Worm (Caenorhabditis elegans) whole organism, L3 larva: ENCODE measurements around the gene F40D4.12.

ENCODE experiments used
- ZK546.5 ChIP-seq: sonication (generic microtip); optimal IDR thresholded peaks from 2 replicates; lab custom pipeline; 2017; ENCODE audit warnings: missing biosample characterization, missing genetic modification characterization
- ama-1 ChIP-seq: fragments of 150-350 bp; optimal IDR thresholded peaks from 2 replicates; lab custom pipeline; 2018
- ceh-16 ChIP-seq: sonication (generic microtip); optimal IDR thresholded peaks from 2 replicates; lab custom pipeline; 2017; ENCODE audit warnings: missing biosample characterization, missing genetic modification characterization
- ceh-28 ChIP-seq: fragments of 150-350 bp; optimal IDR thresholded peaks from 2 replicates; lab custom pipeline; 2014; ENCODE audit warnings: missing biosample characterization, missing genetic modification reagents, missing genetic modification characterization
- ceh-82 ChIP-seq: fragments of 150-350 bp; optimal IDR thresholded peaks from 2 replicates; lab custom pipeline; 2014; ENCODE audit warnings: missing biosample characterization, missing genetic modification characterization
- ceh-9 ChIP-seq: sonication (generic microtip); optimal IDR thresholded peaks from 2 replicates; lab custom pipeline; 2018; ENCODE audit warnings: missing biosample characterization, missing genetic modification characterization
- egl-5 ChIP-seq: fragments of 150-350 bp; optimal IDR thresholded peaks from 2 replicates; lab custom pipeline; 2017; ENCODE audit warnings: missing biosample characterization, missing genetic modification reagents, missing genetic modification characterization, inconsistent platforms
- elt-3 ChIP-seq, 3 experiments: fragments of 150-350 bp in 1 of 3; sonication (generic microtip) in 2 of 3; optimal IDR thresholded peaks; 2 replicates in 2 of 3; 4 replicates in 1 of 3; lab custom pipeline; 2014 to 2017; ENCODE audit warnings: missing biosample characterization in 3 of 3, missing genetic modification characterization in 3 of 3
- eor-1 ChIP-seq, 2 experiments: fragments of 150-350 bp; optimal IDR thresholded peaks; 2 replicates each; lab custom pipeline; 2014 to 2018; ENCODE audit warnings: missing biosample characterization in 2 of 2, missing genetic modification characterization in 2 of 2
- fkh-10 ChIP-seq: sonication (generic microtip); optimal IDR thresholded peaks from 2 replicates; lab custom pipeline; 2017; ENCODE audit warnings: missing biosample characterization, missing genetic modification reagents, missing genetic modification characterization
- fos-1 ChIP-seq: fragments of 150-350 bp; optimal IDR thresholded peaks from 2 replicates; lab custom pipeline; 2014; ENCODE audit warnings: missing biosample characterization, missing genetic modification characterization
- jun-1 ChIP-seq: fragments of 150-350 bp; optimal IDR thresholded peaks from 2 replicates; lab custom pipeline; 2014; ENCODE audit warnings: missing biosample characterization, missing genetic modification reagents, missing genetic modification characterization
- lin-15B ChIP-seq: fragments of 150-350 bp; optimal IDR thresholded peaks from 2 replicates; lab custom pipeline; 2014; ENCODE audit warnings: missing biosample characterization, missing genetic modification characterization
- lin-39 ChIP-seq: fragments of 150-350 bp; optimal IDR thresholded peaks from 2 replicates; lab custom pipeline; 2018; ENCODE audit warnings: missing biosample characterization, missing genetic modification reagents, missing genetic modification characterization
- lsy-12 ChIP-seq: sonication (generic microtip); optimal IDR thresholded peaks from 2 replicates; lab custom pipeline; 2016; ENCODE audit warnings: mild to moderate bottlenecking, missing genetic modification characterization, missing compliant biosample characterization
- mdl-1 ChIP-seq: fragments of 150-350 bp; optimal IDR thresholded peaks from 2 replicates; lab custom pipeline; 2014; ENCODE audit warnings: missing biosample characterization, missing genetic modification characterization
- nfya-1 ChIP-seq: sonication (generic microtip); optimal IDR thresholded peaks from 2 replicates; lab custom pipeline; 2017; ENCODE audit warnings: missing genetic modification characterization, mild to moderate bottlenecking, missing compliant biosample characterization, antibody characterized with exemption, moderate library complexity; ENCODE audit not compliant: insufficient read depth
- nhr-11 ChIP-seq: fragments of 150-350 bp; optimal IDR thresholded peaks from 2 replicates; lab custom pipeline; 2014; ENCODE audit warnings: missing biosample characterization, missing genetic modification characterization
- nhr-12 ChIP-seq: fragments of 150-350 bp; optimal IDR thresholded peaks from 2 replicates; lab custom pipeline; 2014; ENCODE audit warnings: missing biosample characterization, missing genetic modification characterization
- nhr-23 ChIP-seq: fragments of 150-350 bp; optimal IDR thresholded peaks from 2 replicates; lab custom pipeline; 2014; ENCODE audit warnings: missing biosample characterization, missing genetic modification reagents, missing genetic modification characterization
- nhr-237 ChIP-seq: fragments of 150-350 bp; optimal IDR thresholded peaks from 2 replicates; lab custom pipeline; 2014; ENCODE audit warnings: missing biosample characterization, missing genetic modification characterization
- nhr-25 ChIP-seq: sonication (generic microtip); optimal IDR thresholded peaks from 2 replicates; lab custom pipeline; 2017; ENCODE audit warnings: missing biosample characterization, missing genetic modification characterization
- nhr-28 ChIP-seq: fragments of 150-350 bp; optimal IDR thresholded peaks from 2 replicates; lab custom pipeline; 2014; ENCODE audit warnings: missing biosample characterization, missing genetic modification characterization
- nhr-43 ChIP-seq: sonication (generic microtip); optimal IDR thresholded peaks from 2 replicates; lab custom pipeline; 2016; ENCODE audit warnings: mild to moderate bottlenecking, missing genetic modification characterization, missing compliant biosample characterization; ENCODE audit not compliant: poor library complexity, severe bottlenecking
- nhr-67 ChIP-seq: fragments of 150-350 bp; optimal IDR thresholded peaks from 2 replicates; lab custom pipeline; 2014; ENCODE audit warnings: missing biosample characterization, missing genetic modification characterization
- nhr-76 ChIP-seq: fragments of 150-350 bp; sonication (generic microtip); optimal IDR thresholded peaks from 5 replicates; lab custom pipeline; 2014; ENCODE audit warnings: missing biosample characterization, missing genetic modification characterization
- nhr-77 ChIP-seq: fragments of 150-350 bp; optimal IDR thresholded peaks from 2 replicates; lab custom pipeline; 2014; ENCODE audit warnings: missing biosample characterization, missing genetic modification characterization
- pha-4 ChIP-seq: fragments of 150-350 bp; optimal IDR thresholded peaks from 2 replicates; lab custom pipeline; 2014; ENCODE audit warnings: missing biosample characterization, missing genetic modification reagents, missing genetic modification characterization
- pqm-1 ChIP-seq: fragments of 150-350 bp; optimal IDR thresholded peaks from 2 replicates; lab custom pipeline; 2017; ENCODE audit warnings: missing biosample characterization, missing genetic modification characterization, inconsistent platforms
- sea-2 ChIP-seq: fragments of 150-350 bp; sonication (generic microtip); optimal IDR thresholded peaks from 4 replicates; lab custom pipeline; 2014; ENCODE audit warnings: missing biosample characterization, missing genetic modification reagents, missing genetic modification characterization
- skn-1 ChIP-seq: fragments of 150-350 bp; optimal IDR thresholded peaks from 2 replicates; lab custom pipeline; 2014; ENCODE audit warnings: missing biosample characterization, missing genetic modification characterization
- snpc-4 ChIP-seq: fragments of 150-350 bp; optimal IDR thresholded peaks from 2 replicates; lab custom pipeline; 2014; ENCODE audit warnings: missing biosample characterization, missing genetic modification characterization
- tbx-2 ChIP-seq: sonication (generic microtip); optimal IDR thresholded peaks from 2 replicates; lab custom pipeline; 2016; ENCODE audit warnings: mild to moderate bottlenecking, missing genetic modification characterization, missing compliant biosample characterization
- unc-39 ChIP-seq: sonication (generic microtip); optimal IDR thresholded peaks from 4 replicates; lab custom pipeline; 2017; ENCODE audit warnings: missing biosample characterization, missing genetic modification characterization
- zag-1 ChIP-seq: fragments of 150-350 bp; optimal IDR thresholded peaks from 2 replicates; lab custom pipeline; 2014; ENCODE audit warnings: missing biosample characterization, missing genetic modification characterization
- ztf-11 ChIP-seq: fragments of 150-350 bp; optimal IDR thresholded peaks from 2 replicates; lab custom pipeline; 2014; ENCODE audit warnings: missing biosample characterization, missing genetic modification characterization
- ztf-4 ChIP-seq: fragments of 150-350 bp; optimal IDR thresholded peaks from 2 replicates; lab custom pipeline; 2014; ENCODE audit warnings: missing biosample characterization, missing genetic modification characterization

F40D4.12 gene

DNA sequence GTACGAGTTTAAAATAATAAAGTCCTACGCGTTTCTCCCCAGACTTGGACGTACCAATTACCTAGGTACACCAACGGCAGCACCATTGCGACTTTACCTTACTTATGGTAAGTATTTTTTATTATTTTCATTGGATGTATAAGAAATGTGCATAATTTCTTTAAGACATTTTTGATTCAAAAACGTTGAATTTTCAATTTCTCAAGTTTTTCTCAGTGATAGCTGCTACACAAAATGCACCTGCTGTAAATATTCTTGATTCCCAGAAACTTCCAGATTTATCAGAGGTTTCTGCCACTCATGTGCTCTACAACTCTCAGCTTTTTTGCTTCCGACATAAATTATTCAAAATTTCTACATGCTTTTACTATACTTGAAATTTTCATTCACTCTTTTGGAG is 22.4 kb downstream of the F40D4.12 start, which contains the start of gene srh-159:
TSS of gene srh-159 (plus strand) at position 301 of the 400 bp plus-strand sequence.
- TF ChIP-seq unc-39: no peak
- no peak for TF ChIP-seq lin-15B
- TF ChIP-seq ztf-4 (tag; lab: Kevin White, UChicago): no peak
- TF ChIP-seq sea-2 (GFP tag; lab: Kevin White, UChicago): no peak
- no peak for TF ChIP-seq nhr-25 (tag; lab: Kevin White, UChicago)
- TF ChIP-seq lin-39 (tag; lab: Kevin White, UChicago): no peak
- no peak for TF ChIP-seq ama-1 (lab: Kevin White, UChicago)
- TF ChIP-seq nfya-1 (tag; lab: Kevin White, UChicago): no peak
- no peak for TF ChIP-seq fos-1 (tag; lab: Kevin White, UChicago)
- TF ChIP-seq fkh-10 (GFP tag; lab: Kevin White, UChicago): no peak
- TF ChIP-seq egl-5: no peak
- no peak for TF ChIP-seq nhr-237 (tag; lab: Kevin White, UChicago)
- no peak for TF ChIP-seq nhr-43 (tag; lab: Kevin White, UChicago)
- TF ChIP-seq nhr-77: no peak
- no peak for TF ChIP-seq nhr-11 (tag; lab: Kevin White, UChicago)
- no peak for TF ChIP-seq snpc-4
- no peak for TF ChIP-seq pha-4 (tag; lab: Kevin White, UChicago)

DNA sequence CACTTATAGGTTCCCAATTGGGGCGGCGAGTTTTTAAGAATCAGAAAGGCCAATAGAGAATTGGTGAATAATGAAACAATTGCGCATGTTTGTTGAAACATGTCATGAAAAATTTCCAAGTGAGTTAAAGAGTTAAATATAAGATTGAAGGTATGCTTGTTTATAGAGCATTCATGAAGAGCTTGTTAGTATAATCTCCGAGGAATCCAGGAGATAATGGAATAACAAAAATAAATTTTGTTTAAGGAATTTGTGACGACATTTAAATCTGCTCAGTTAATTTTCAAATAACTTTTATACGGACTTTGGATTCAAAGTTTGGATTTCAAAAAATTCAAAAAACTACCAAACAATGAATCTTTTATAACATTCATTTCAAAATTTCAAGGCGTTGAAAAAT is 30.7 kb downstream of the F40D4.12 start, which contains the start of gene str-199:
TSS of gene str-199 (minus strand) at position 101 of the 400 bp plus-strand sequence.
- no peak for TF ChIP-seq ama-1 (lab: Kevin White, UChicago)
- no peak for TF ChIP-seq ceh-16 (tag; lab: Kevin White, UChicago)
- no peak for TF ChIP-seq ceh-28
- no peak for TF ChIP-seq fkh-10 (GFP tag; lab: Kevin White, UChicago)
- no peak for TF ChIP-seq jun-1 (tag; lab: Kevin White, UChicago)
- TF ChIP-seq ztf-11: no peak
- no peak for TF ChIP-seq lsy-12 (tag; lab: Kevin White, UChicago)
- no peak for TF ChIP-seq nhr-23 (tag; lab: Kevin White, UChicago)
- TF ChIP-seq nhr-67: no peak
- no peak for TF ChIP-seq eor-1 (tag; optimal IDR thresholded peaks at IDR 0.05; lab: Kevin White, UChicago)
- TF ChIP-seq lin-39 (tag; lab: Kevin White, UChicago): no peak
- no peak for TF ChIP-seq ceh-82 (tag; lab: Kevin White, UChicago)
- no peak for TF ChIP-seq lin-15B
- TF ChIP-seq nhr-25 (tag; lab: Kevin White, UChicago): no peak
- no peak for TF ChIP-seq tbx-2 (tag; lab: Kevin White, UChicago)
- TF ChIP-seq nhr-28 (tag; lab: Kevin White, UChicago): no peak
- no peak for TF ChIP-seq nhr-77
- TF ChIP-seq pqm-1: no peak
- no peak for TF ChIP-seq ceh-9 (tag; lab: Kevin White, UChicago)
- TF ChIP-seq nhr-12 (tag; lab: Kevin White, UChicago): no peak

DNA sequence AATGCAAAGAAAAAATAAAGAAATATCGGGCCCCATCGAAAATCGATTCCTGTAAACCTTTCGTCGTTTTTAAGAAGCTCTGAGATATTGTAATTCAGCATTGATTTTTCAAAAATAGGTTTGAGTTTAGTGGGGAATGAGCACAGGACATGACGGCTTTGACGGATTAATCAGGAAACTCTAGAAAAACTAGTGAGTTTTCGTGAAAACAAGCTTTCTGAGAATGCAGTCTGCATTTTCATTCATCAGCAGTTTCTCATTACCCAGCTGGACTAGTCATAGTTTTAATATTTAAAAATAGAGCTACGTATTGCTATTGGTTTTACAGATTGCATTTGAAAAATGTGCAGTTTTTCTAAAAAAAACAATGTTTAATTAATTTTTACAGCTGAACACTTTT is 32.6 kb downstream of the F40D4.12 start, which contains the start of gene srz-47:
TSS of gene srz-47 (minus strand) at position 101 of the 400 bp plus-strand sequence.
- TF ChIP-seq tbx-2 (tag; lab: Kevin White, UChicago): no peak
- no peak for TF ChIP-seq ZK546.5
- no peak for TF ChIP-seq pqm-1
- no peak for TF ChIP-seq ceh-9 (tag; lab: Kevin White, UChicago)
- TF ChIP-seq elt-3 (tag; optimal IDR thresholded peaks at IDR 0.05; lab: Kevin White, UChicago): no peak
- TF ChIP-seq nhr-77: no peak
- no peak for TF ChIP-seq ztf-4 (tag; lab: Kevin White, UChicago)
- no peak for TF ChIP-seq nhr-76
- TF ChIP-seq mdl-1 (tag; lab: Kevin White, UChicago): no peak
- TF ChIP-seq nhr-23 (tag; lab: Kevin White, UChicago): no peak
- TF ChIP-seq ceh-82 (tag; lab: Kevin White, UChicago): no peak
- no peak for TF ChIP-seq pha-4 (tag; lab: Kevin White, UChicago)
- no peak for TF ChIP-seq lin-15B
- no peak for TF ChIP-seq lin-39 (tag; lab: Kevin White, UChicago)
- no peak for TF ChIP-seq ceh-16 (tag; lab: Kevin White, UChicago)
- TF ChIP-seq snpc-4: no peak
- no peak for TF ChIP-seq zag-1 (tag; lab: Kevin White, UChicago)
- TF ChIP-seq nhr-11 (tag; lab: Kevin White, UChicago): no peak

DNA sequence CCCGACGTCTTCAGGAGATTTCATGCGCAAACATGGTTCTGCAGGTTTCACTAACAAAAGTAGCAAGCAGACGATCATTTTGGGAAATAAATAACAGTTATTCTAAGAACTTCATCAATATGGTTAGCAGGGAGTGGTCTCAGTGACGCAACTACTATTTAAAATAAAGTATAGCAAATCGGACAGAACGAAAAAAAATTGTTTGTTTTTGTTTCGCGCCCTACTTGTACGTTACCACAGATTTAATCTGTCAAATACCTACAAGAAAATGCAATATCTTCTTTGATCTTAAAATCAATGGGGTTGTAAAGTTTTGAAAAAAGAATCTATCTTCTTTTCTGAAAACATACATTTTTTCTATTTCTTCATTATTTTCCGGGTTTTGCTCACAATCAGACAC is 39.3 kb downstream of the F40D4.12 start, which contains the start of gene srz-96:
TSS of gene srz-96 (plus strand) at position 301 of the 400 bp plus-strand sequence.
- no peak for TF ChIP-seq fkh-10 (GFP tag; lab: Kevin White, UChicago)
- TF ChIP-seq nhr-76: no peak
- no peak for TF ChIP-seq ama-1 (lab: Kevin White, UChicago)
- TF ChIP-seq skn-1 (tag; lab: Kevin White, UChicago): no peak
- TF ChIP-seq sea-2 (GFP tag; lab: Kevin White, UChicago): no peak
